Fruit fly (Drosophila melanogaster): ENCODE measurements around the gene CG7384.

Gene CG7384

dm6 chr2L:10522174-10522893, 12.1 kb upstream of the CG7384 start (continued):
- TF ChIP-seq tio (GFP tag; optimal IDR thresholded peaks at IDR 0.05), result peak; percentile 67
- TF ChIP-seq CG6654 (GFP tag; optimal IDR thresholded peaks at IDR 0.05), result no peak
- 0 out of 3 replicates have a peak, but pooled peaks have one; percentile 41 for TF ChIP-seq CG2889 (GFP tag; IDR thresholded peaks at IDR 0.05)
- no peak for TF ChIP-seq ac (GFP tag; optimal IDR thresholded peaks at IDR 0.05)
- TF ChIP-seq exex (tag; optimal IDR thresholded peaks at IDR 0.05), result no peak
- peak; percentile 71; the same call in 2 of the 3 replicates for TF ChIP-seq tgo (GFP tag; IDR thresholded peaks at IDR 0.05)
- no peak for TF ChIP-seq gce (GFP tag; IDR thresholded peaks at IDR 0.05)
- TF ChIP-seq dm (GFP tag; optimal IDR thresholded peaks at IDR 0.05), result no peak
- TF ChIP-seq Adf1 (GFP tag; IDR thresholded peaks at IDR 0.05), result peak; percentile 25; the same call in 1 of the 2 replicates
- TF ChIP-seq slbo (GFP tag; IDR thresholded peaks at IDR 0.05), result peak; percentile 79
- no peak for TF ChIP-seq dimm (GFP tag; IDR thresholded peaks at IDR 0.05)
- TF ChIP-seq NFAT (GFP tag; IDR thresholded peaks at IDR 0.05), result peak; percentile 42; the same call in 1 of the 2 replicates
- TF ChIP-seq CG10979 (tag; optimal IDR thresholded peaks at IDR 0.05), result peak; percentile 34
- no peak for TF ChIP-seq mirr (GFP tag; optimal IDR thresholded peaks at IDR 0.05)
- peak; percentile 39; the same call in 1 of the 3 replicates for TF ChIP-seq HLH4C (GFP tag; IDR thresholded peaks at IDR 0.05; ENCODE audit: partially characterized antibody)
- no peak for TF ChIP-seq CG13894 (tag; optimal IDR thresholded peaks at IDR 0.05)
- TF ChIP-seq CG17359 (tag; optimal IDR thresholded peaks at IDR 0.05), result peak; percentile 49
- TF ChIP-seq D (optimal IDR thresholded peaks at IDR 0.05), result no peak
- TF ChIP-seq D (GFP tag; optimal IDR thresholded peaks at IDR 0.05), result peak; percentile 38
- TF ChIP-seq Nf-YA (GFP tag; IDR thresholded peaks at IDR 0.05), result no peak
- no peak for TF ChIP-seq otp (GFP tag; IDR thresholded peaks at IDR 0.05)
- no peak for TF ChIP-seq unc-4 (GFP tag; IDR thresholded peaks at IDR 0.05; ENCODE audit: partially characterized antibody)
- TF ChIP-seq Gsc (GFP tag; IDR thresholded peaks at IDR 0.05), result no peak
- TF ChIP-seq Hr3 (GFP tag; optimal IDR thresholded peaks at IDR 0.05), result peak; percentile 67
- peak; percentile 45; the same call in 1 of the 3 replicates for TF ChIP-seq CG11695 (GFP tag; IDR thresholded peaks at IDR 0.05)
- TF ChIP-seq pzg (GFP tag; optimal IDR thresholded peaks at IDR 0.05), result no peak
- TF ChIP-seq CG10366 (GFP tag; IDR thresholded peaks at IDR 0.05), result peak; percentile 61
- peak; percentile 44 for TF ChIP-seq CG16815 (GFP tag; optimal IDR thresholded peaks at IDR 0.05)
- TF ChIP-seq CG1647 (GFP tag; optimal IDR thresholded peaks at IDR 0.05), result no peak
- peak; percentile 51 for TF ChIP-seq danr (GFP tag; IDR thresholded peaks at IDR 0.05)
- no peak for TF ChIP-seq cg (GFP tag; optimal IDR thresholded peaks at IDR 0.05)
- TF ChIP-seq Hr51 (GFP tag; optimal IDR thresholded peaks at IDR 0.05), result peak in 1 of 2 experiments; percentile 79
- TF ChIP-seq CG6765 (GFP tag; optimal IDR thresholded peaks at IDR 0.05), result no peak
- TF ChIP-seq cwo (GFP tag; optimal IDR thresholded peaks at IDR 0.05), result peak; percentile 66
- peak; percentile 17 for TF ChIP-seq CG10654 (GFP tag; optimal IDR thresholded peaks at IDR 0.05)
- no peak for TF ChIP-seq bab2 (GFP tag; optimal IDR thresholded peaks at IDR 0.05)
- TF ChIP-seq CG5180 (GFP tag; optimal IDR thresholded peaks at IDR 0.05), result peak; percentile 52
- TF ChIP-seq emc (GFP tag; optimal IDR thresholded peaks at IDR 0.05), result no peak
- peak; percentile 60; the same call in 1 of the 3 replicates for TF ChIP-seq CG11560 (tag; IDR thresholded peaks at IDR 0.05)
- no peak for TF ChIP-seq CG12299 (tag; optimal IDR thresholded peaks at IDR 0.05)
- TF ChIP-seq ap (GFP tag; IDR thresholded peaks at IDR 0.05), result no peak
- peak; percentile 78 for TF ChIP-seq Meics (GFP tag; optimal IDR thresholded peaks at IDR 0.05)
- TF ChIP-seq CG18476 (GFP tag; optimal IDR thresholded peaks at IDR 0.05), result no peak
- TF ChIP-seq Rx (GFP tag; IDR thresholded peaks at IDR 0.05), result peak; percentile 23; the same call in 1 of the 2 replicates
- no peak for TF ChIP-seq CG15479 (GFP tag; optimal IDR thresholded peaks at IDR 0.05)
- no peak for TF ChIP-seq insv (GFP tag; optimal IDR thresholded peaks at IDR 0.05)
- peak; percentile 44 for TF ChIP-seq Hand (GFP tag; optimal IDR thresholded peaks at IDR 0.05)
- peak; percentile 68 for TF ChIP-seq ttk (GFP tag; IDR thresholded peaks at IDR 0.05)
- peak; percentile 52 for TF ChIP-seq CG17385 (GFP tag; optimal IDR thresholded peaks at IDR 0.05)
- no peak for TF ChIP-seq chn (GFP tag; optimal IDR thresholded peaks at IDR 0.05)
